Worm (Caenorhabditis elegans): ENCODE results near the gene str-67.

ce11 chrV:1021456-1021855, 42.9 kb downstream of the str-67 start:
- TF ChIP-seq nhr-27 (tag; optimal IDR thresholded peaks at IDR 0.05): no peak
- no peak for TF ChIP-seq snpc-1.1 (tag; optimal IDR thresholded peaks at IDR 0.05; ENCODE audit: insufficient read depth)
- no peak for TF ChIP-seq lir-1 (GFP tag; conservative IDR thresholded peaks at IDR 0.05)
- no peak for TF ChIP-seq unc-62 (GFP tag; optimal IDR thresholded peaks at IDR 0.05)
- no peak for TF ChIP-seq ekl-4 (GFP tag; IDR thresholded peaks at IDR 0.05)
- TF ChIP-seq sptf-2 (GFP tag; optimal IDR thresholded peaks at IDR 0.05): no peak
- TF ChIP-seq somi-1 (GFP tag; optimal IDR thresholded peaks at IDR 0.05): no peak
- TF ChIP-seq snpc-4 (GFP tag; optimal IDR thresholded peaks at IDR 0.05): no peak
- no peak for TF ChIP-seq snpc-4 (tag; optimal IDR thresholded peaks at IDR 0.05)
- TF ChIP-seq T07F8.4 (tag; optimal IDR thresholded peaks at IDR 0.05): no peak
- TF ChIP-seq F22D6.2 (tag; optimal IDR thresholded peaks at IDR 0.05): no peak
